Worm (Caenorhabditis elegans) whole organism, late embryonic: ENCODE results near the gene C23H3.2.

Experiments
- pat-9 ChIP-seq: fragments of 200-800 bp; sonication (Bioruptor generic); optimal IDR thresholded peaks from 2 replicates; lab custom pipeline; 2018; ENCODE audit warnings: mild to moderate bottlenecking, missing genetic modification characterization, moderate library complexity, missing compliant biosample characterization
- pha-2 ChIP-seq: sonication (generic microtip); optimal IDR thresholded peaks from 2 replicates; lab custom pipeline; 2017; ENCODE audit warnings: mild to moderate bottlenecking, missing genetic modification characterization, missing compliant biosample characterization

- no peak for TF ChIP-seq pat-9 (tag; lab: Kevin White, UChicago)
- TF ChIP-seq pha-2 (tag; lab: Kevin White, UChicago), result no peak
Observed at ce11 chrII:55204-55603, 5.9 kb upstream of the C23H3.2 start, which contains the start of gene tre-5.
